Fruit fly (Drosophila melanogaster) Kc167 (cell line): Measurements from ENCODE around the gene Fbxl7.

Experiments used
- Sin3A ChIP-seq: fragments of >200 bp; optimal IDR thresholded peaks from 2 replicates; lab custom pipeline; 2018; ENCODE audit warnings: missing external identifiers
- insv ChIP-seq: fragments of >200 bp; optimal IDR thresholded peaks from 3 replicates; lab custom pipeline; 2018; ENCODE audit warnings: missing external identifiers
- psq ChIP-seq: fragments of >200 bp; optimal IDR thresholded peaks from 2 replicates; lab custom pipeline; 2017; ENCODE audit warnings: missing external identifiers
- ttk ChIP-seq: sonication (Bioruptor generic); optimal IDR thresholded peaks from 2 replicates; lab custom pipeline; 2017; ENCODE audit warnings: missing external identifiers

- no peak for TF ChIP-seq Sin3A (lab: Kevin White, UChicago)
- TF ChIP-seq psq (lab: Kevin White, UChicago) = no peak
- no peak for TF ChIP-seq insv (lab: Kevin White, UChicago)
- no peak for TF ChIP-seq ttk (lab: Kevin White, UChicago)
Measured at dm6 chr3R:15895978-15896377, 24.7 kb upstream of the Fbxl7 start, which contains the start of gene CG14877.
